Worm (Caenorhabditis elegans) whole organism, L4 larva: ENCODE data around the gene coa-7.

Experiments used
- T20F7.1 ChIP-seq: fragments of 200-800 bp; sonication (Bioruptor generic); optimal IDR thresholded peaks from 2 replicates; lab custom pipeline; 2018; ENCODE audit warnings: mild to moderate bottlenecking, missing genetic modification characterization, missing compliant biosample characterization
- ceh-28 ChIP-seq: fragments of 150-350 bp; optimal IDR thresholded peaks from 2 replicates; lab custom pipeline; 2014; ENCODE audit warnings: missing biosample characterization, missing genetic modification reagents, missing genetic modification characterization
- lsy-2 ChIP-seq, 2 experiments: fragments of 150-350 bp in 1 of 2; sonication (generic microtip) in 1 of 2; optimal IDR thresholded peaks; 2 replicates each; lab custom pipeline; 2014 to 2017; ENCODE audit warnings: missing biosample characterization in 2 of 2, missing genetic modification characterization in 2 of 2

DNA sequence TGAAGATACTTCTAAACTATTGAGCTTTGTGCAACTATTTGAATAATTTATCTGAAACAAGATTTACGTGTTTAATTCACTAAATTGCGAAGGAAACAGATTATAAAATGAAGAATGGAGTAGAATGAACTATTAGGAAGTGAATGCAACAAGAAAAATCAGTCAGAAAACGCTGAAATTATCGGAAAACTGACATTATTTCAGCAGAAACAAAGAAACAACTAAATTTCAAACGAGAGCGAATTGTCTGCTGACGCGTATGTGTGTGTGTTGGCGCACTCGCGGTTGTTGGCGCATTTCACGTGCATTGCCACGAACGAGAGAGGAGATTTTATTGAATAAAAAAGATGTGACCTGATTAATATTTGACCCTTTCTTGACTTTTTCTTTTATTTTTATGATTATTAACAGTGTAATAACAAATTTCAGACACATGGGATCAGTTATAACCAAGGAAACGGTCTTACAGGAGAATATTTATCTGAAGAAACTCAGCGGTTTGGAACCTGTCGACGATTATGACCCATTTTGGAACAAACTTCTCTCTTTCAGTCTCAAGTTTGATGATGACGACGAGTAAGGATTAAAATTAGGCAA, 25.0 kb upstream of the coa-7 start, which contains the start of the genes trr-1 and C47D12.2:
- no peak for TF ChIP-seq T20F7.1 (GFP tag; lab: Kevin White, UChicago)
- peak in 1 of 2 experiments; percentile 34 for TF ChIP-seq lsy-2 (tag; optimal IDR thresholded peaks at IDR 0.05; lab: Kevin White, UChicago)
- no peak for TF ChIP-seq ceh-28 (tag; lab: Kevin White, UChicago)
